Fruit fly (Drosophila melanogaster): ENCODE measurements around the gene Sox21b.

DNA sequence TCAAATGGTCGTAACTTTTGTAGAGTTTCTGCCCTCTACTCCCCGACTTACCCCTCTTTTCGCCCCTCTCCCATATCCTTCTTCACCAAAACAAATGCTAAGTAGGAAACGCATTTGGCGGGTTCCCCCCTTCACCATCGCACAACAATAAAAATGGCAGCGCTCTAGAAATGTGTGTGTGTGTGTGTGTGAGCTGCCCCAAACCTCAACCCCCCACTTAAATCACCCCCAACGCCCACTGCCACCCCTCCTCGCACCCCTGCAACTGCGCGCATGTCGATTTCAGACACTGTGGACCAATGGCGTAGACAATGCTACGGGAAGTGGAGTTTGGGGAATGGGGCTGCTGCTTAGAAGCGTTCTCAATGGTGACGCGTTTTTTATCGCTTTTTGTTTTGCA lies 21.3 kb downstream of the Sox21b start:
- TF ChIP-seq CTCF (optimal IDR thresholded peaks at IDR 0.05) = no peak
- TF ChIP-seq CG8478 (optimal IDR thresholded peaks at IDR 0.05) = no peak
